Fruit fly (Drosophila melanogaster) whole organism, prepupa: ENCODE results near the gene CG1983.

Source experiments
- Blimp-1 ChIP-seq: fragments of 200-800 bp; sonication (Bioruptor generic); optimal IDR thresholded peaks from 3 replicates; lab custom pipeline; 2017; ENCODE audit warnings: missing biosample characterization, missing genetic modification characterization, mild to moderate bottlenecking, moderate library complexity, missing genetic modification reagents
- CG10631 ChIP-seq: fragments of 200-800 bp; sonication (Bioruptor generic); optimal IDR thresholded peaks from 2 replicates; lab custom pipeline; 2016; ENCODE audit warnings: missing biosample characterization, missing genetic modification characterization
- CG10669 ChIP-seq: fragments of 200-800 bp; sonication (Bioruptor generic); optimal IDR thresholded peaks from 3 replicates; lab custom pipeline; 2018; ENCODE audit warnings: missing biosample characterization, mild to moderate bottlenecking, missing genetic modification characterization, moderate library complexity
- CG11294 ChIP-seq: fragments of 200-800 bp; sonication (Bioruptor generic); IDR thresholded peaks from 2 replicates; pipeline ENCODE4 v1.3.6; 2022; ENCODE audit warnings: missing biosample characterization, missing genetic modification characterization
- CG11762 ChIP-seq: fragments of 200-800 bp; sonication (Bioruptor generic); optimal IDR thresholded peaks from 3 replicates; lab custom pipeline; 2016; ENCODE audit warnings: missing biosample characterization, missing genetic modification characterization; ENCODE audit not compliant: insufficient read depth
- CG11902 ChIP-seq: fragments of 200-800 bp; sonication (Bioruptor generic); optimal IDR thresholded peaks from 3 replicates; lab custom pipeline; 2016; ENCODE audit warnings: missing biosample characterization, missing genetic modification characterization
- CG15336 ChIP-seq: fragments of 200-800 bp; sonication (Bioruptor generic); IDR thresholded peaks from 2 replicates; pipeline ENCODE4 v1.3.6; 2022; ENCODE audit warnings: missing biosample characterization, missing genetic modification characterization
- CG1621 ChIP-seq: fragments of 200-800 bp; sonication (Bioruptor generic); optimal IDR thresholded peaks from 3 replicates; lab custom pipeline; 2018; ENCODE audit warnings: missing biosample characterization, mild to moderate bottlenecking, missing genetic modification characterization
- CG16779 ChIP-seq: fragments of 200-800 bp; sonication (Bioruptor generic); optimal IDR thresholded peaks from 3 replicates; lab custom pipeline; 2017; ENCODE audit warnings: missing biosample characterization, mild to moderate bottlenecking, missing genetic modification characterization
- CG3032 ChIP-seq: fragments of 200-800 bp; optimal IDR thresholded peaks from 2 replicates; lab custom pipeline; 2019; ENCODE audit warnings: missing biosample characterization, mild to moderate bottlenecking, missing genetic modification characterization, moderate library complexity
- CG31627 ChIP-seq: fragments of 200-800 bp; sonication (Bioruptor generic); optimal IDR thresholded peaks from 3 replicates; lab custom pipeline; 2016; ENCODE audit warnings: missing biosample characterization, missing genetic modification characterization
- CG32006 ChIP-seq: fragments of 200-800 bp; sonication (Bioruptor generic); optimal IDR thresholded peaks from 3 replicates; lab custom pipeline; 2017; ENCODE audit warnings: missing biosample characterization, mild to moderate bottlenecking, missing genetic modification characterization
- CG34406 ChIP-seq: fragments of 200-800 bp; sonication (Bioruptor generic); optimal IDR thresholded peaks from 3 replicates; lab custom pipeline; 2016; ENCODE audit warnings: missing biosample characterization, missing genetic modification characterization
- CG4318 ChIP-seq: fragments of 200-800 bp; sonication (Bioruptor generic); optimal IDR thresholded peaks from 3 replicates; lab custom pipeline; 2017; ENCODE audit warnings: missing biosample characterization, mild to moderate bottlenecking, missing genetic modification characterization
- CG6792 ChIP-seq: fragments of 200-800 bp; sonication (Bioruptor generic); optimal IDR thresholded peaks from 3 replicates; lab custom pipeline; 2016; ENCODE audit warnings: missing biosample characterization, missing genetic modification characterization
- CG6808 ChIP-seq: fragments of 200-800 bp; sonication (Bioruptor generic); optimal IDR thresholded peaks from 3 replicates; lab custom pipeline; 2017; ENCODE audit warnings: missing biosample characterization, missing genetic modification characterization, mild to moderate bottlenecking, moderate library complexity, missing genetic modification reagents
- CG6854 ChIP-seq: fragments of 200-800 bp; sonication (Bioruptor generic); optimal IDR thresholded peaks from 2 replicates; lab custom pipeline; 2017; ENCODE audit warnings: missing biosample characterization, mild to moderate bottlenecking, missing genetic modification characterization
- CG7368 ChIP-seq: fragments of 200-800 bp; sonication (Bioruptor generic); optimal IDR thresholded peaks from 3 replicates; lab custom pipeline; 2016; ENCODE audit warnings: missing biosample characterization, missing genetic modification characterization
- CG8319 ChIP-seq: fragments of 200-800 bp; sonication (Bioruptor generic); optimal IDR thresholded peaks from 3 replicates; lab custom pipeline; 2016; ENCODE audit warnings: missing biosample characterization, missing genetic modification characterization
- Eip75B ChIP-seq: fragments of 200-800 bp; sonication (Bioruptor generic); optimal IDR thresholded peaks from 3 replicates; lab custom pipeline; 2016; ENCODE audit warnings: missing biosample characterization, missing genetic modification characterization
- Eip78C ChIP-seq: fragments of 200-800 bp; sonication (Bioruptor generic); peaks from one replicate; lab custom pipeline; 2016; ENCODE audit warnings: missing biosample characterization, missing genetic modification characterization
- Eip93F ChIP-seq: fragments of 200-800 bp; sonication (Bioruptor generic); optimal IDR thresholded peaks from 2 replicates; lab custom pipeline; 2016; ENCODE audit warnings: missing biosample characterization, mild to moderate bottlenecking, missing genetic modification characterization
- Ets21C ChIP-seq: fragments of 200-800 bp; sonication (Bioruptor generic); optimal IDR thresholded peaks from 3 replicates; lab custom pipeline; 2016; ENCODE audit warnings: missing biosample characterization, missing genetic modification characterization
- Ets96B ChIP-seq: fragments of 200-800 bp; optimal IDR thresholded peaks from 2 replicates; lab custom pipeline; 2019; ENCODE audit warnings: missing biosample characterization, mild to moderate bottlenecking, missing genetic modification characterization, moderate library complexity
- Gug ChIP-seq: fragments of 200-800 bp; sonication (Bioruptor generic); IDR thresholded peaks from 2 replicates; pipeline ENCODE4 v1.3.6; 2022; ENCODE audit warnings: missing biosample characterization, missing genetic modification characterization
- Lpt ChIP-seq: fragments of 200-800 bp; sonication (Bioruptor generic); optimal IDR thresholded peaks from 3 replicates; lab custom pipeline; 2016; ENCODE audit warnings: missing biosample characterization, missing genetic modification characterization
- Met ChIP-seq: fragments of 200-800 bp; sonication (Bioruptor generic); optimal IDR thresholded peaks from 3 replicates; lab custom pipeline; 2016; ENCODE audit warnings: missing biosample characterization, missing genetic modification characterization
- OdsH ChIP-seq: fragments of 200-800 bp; sonication (Bioruptor generic); optimal IDR thresholded peaks from 3 replicates; lab custom pipeline; 2016; ENCODE audit warnings: missing biosample characterization, missing genetic modification characterization
- Smox ChIP-seq: fragments of 200-800 bp; sonication (Bioruptor generic); optimal IDR thresholded peaks from 3 replicates; lab custom pipeline; 2016; ENCODE audit warnings: missing biosample characterization, missing genetic modification characterization
- Sox14 ChIP-seq: fragments of 200-800 bp; sonication (Bioruptor generic); optimal IDR thresholded peaks from 3 replicates; lab custom pipeline; 2016; ENCODE audit warnings: missing biosample characterization, missing genetic modification characterization
- achi ChIP-seq: fragments of 200-800 bp; sonication (Bioruptor generic); optimal IDR thresholded peaks from 3 replicates; lab custom pipeline; 2016; ENCODE audit warnings: missing biosample characterization, missing genetic modification characterization
- acj6 ChIP-seq: fragments of 200-800 bp; sonication (Bioruptor generic); optimal IDR thresholded peaks from 3 replicates; lab custom pipeline; 2016; ENCODE audit warnings: missing biosample characterization, missing genetic modification characterization
- cyc ChIP-seq: fragments of 200-800 bp; sonication (Bioruptor generic); optimal IDR thresholded peaks from 3 replicates; lab custom pipeline; 2016; ENCODE audit warnings: missing biosample characterization, missing genetic modification characterization
- eg ChIP-seq: fragments of 200-800 bp; sonication (Bioruptor generic); IDR thresholded peaks from 3 replicates; pipeline ENCODE4 v1.3.6; 2022; ENCODE audit warnings: missing biosample characterization, missing genetic modification characterization
- fd59A ChIP-seq: fragments of 200-800 bp; sonication (Bioruptor generic); optimal IDR thresholded peaks from 2 replicates; lab custom pipeline; 2017; ENCODE audit warnings: missing biosample characterization, mild to moderate bottlenecking, missing genetic modification characterization, missing genetic modification reagents
- fd85E ChIP-seq: fragments of 200-800 bp; sonication (Bioruptor generic); optimal IDR thresholded peaks from 3 replicates; lab custom pipeline; 2016; ENCODE audit warnings: missing biosample characterization, missing genetic modification characterization
- lz ChIP-seq: fragments of 200-800 bp; sonication (Bioruptor generic); optimal IDR thresholded peaks from 3 replicates; lab custom pipeline; 2016; ENCODE audit warnings: missing biosample characterization, missing genetic modification characterization
- net ChIP-seq: fragments of 200-800 bp; sonication (Bioruptor generic); optimal IDR thresholded peaks from 3 replicates; lab custom pipeline; 2016; ENCODE audit warnings: missing biosample characterization, missing genetic modification characterization
- salr ChIP-seq, 2 experiments: fragments of 200-800 bp; sonication (Bioruptor generic); optimal IDR thresholded peaks; 3 replicates each; lab custom pipeline; 2016 to 2018; ENCODE audit warnings: missing biosample characterization in 2 of 2, missing genetic modification characterization in 2 of 2, mild to moderate bottlenecking in 1 of 2
- spab ChIP-seq: fragments of 200-800 bp; sonication (Bioruptor generic); optimal IDR thresholded peaks from 2 replicates; lab custom pipeline; 2017; ENCODE audit warnings: missing biosample characterization, mild to moderate bottlenecking, missing genetic modification characterization, missing genetic modification reagents
- ss ChIP-seq, 2 experiments: fragments of 200-800 bp; sonication (Bioruptor generic); optimal IDR thresholded peaks; 2 replicates in 1 of 2; 3 replicates in 1 of 2; lab custom pipeline; 2017 to 2018; ENCODE audit warnings: mild to moderate bottlenecking in 2 of 2, missing biosample characterization in 2 of 2, missing genetic modification characterization in 2 of 2, moderate library complexity in 1 of 2
- svp ChIP-seq: fragments of 200-800 bp; sonication (Bioruptor generic); peaks from one replicate; lab custom pipeline; 2016; ENCODE audit warnings: missing biosample characterization, missing genetic modification characterization
- topi ChIP-seq: fragments of 200-800 bp; sonication (Bioruptor generic); optimal IDR thresholded peaks from 3 replicates; lab custom pipeline; 2016; ENCODE audit warnings: missing biosample characterization, missing genetic modification characterization
- vri ChIP-seq: fragments of 200-800 bp; sonication (Bioruptor generic); optimal IDR thresholded peaks from 3 replicates; lab custom pipeline; 2016; ENCODE audit warnings: missing biosample characterization, mild to moderate bottlenecking, missing genetic modification characterization

The CG1983 gene

dm6 chr3R:30210560-30210959 is 33.1 kb upstream of the CG1983 start, which contains the start of gene CecA1:
Gene CecA1 (plus strand): TSS chr3R:30210874.
- TF ChIP-seq Eip75B: no peak
- TF ChIP-seq CG34406 (GFP tag; lab: Kevin White, UChicago): no peak
- no peak for TF ChIP-seq CG3032 (tag; lab: Kevin White, UChicago)
- peak; percentile 71 for TF ChIP-seq svp (GFP tag; lab: Kevin White, UChicago)

- TF ChIP-seq CG32006 (GFP tag; lab: Kevin White, UChicago): no peak
- TF ChIP-seq CG1621 (tag; lab: Kevin White, UChicago): no peak
- no peak for TF ChIP-seq CG11902 (GFP tag; lab: Kevin White, UChicago)
- TF ChIP-seq CG6854: no peak
- TF ChIP-seq Ets21C (GFP tag; lab: Kevin White, UChicago): no peak
- no peak for TF ChIP-seq Eip78C (GFP tag; lab: Kevin White, UChicago)
- TF ChIP-seq CG7368 (GFP tag; lab: Kevin White, UChicago): no peak
- TF ChIP-seq Blimp-1: no peak
- TF ChIP-seq net (GFP tag; lab: Kevin White, UChicago): no peak
- no peak for TF ChIP-seq Lpt (GFP tag; lab: Kevin White, UChicago)
- no peak for TF ChIP-seq Eip93F (GFP tag; lab: Kevin White, UChicago)
- no peak for TF ChIP-seq Ets96B (tag; lab: Kevin White, UChicago)
- no peak for TF ChIP-seq CG3032 (tag; lab: Kevin White, UChicago)
- TF ChIP-seq svp (GFP tag; lab: Kevin White, UChicago): no peak
- no peak for TF ChIP-seq CG6792
- no peak for TF ChIP-seq CG15336 (GFP tag; lab: Robert Waterston, UW)
- TF ChIP-seq CG16779 (tag; lab: Kevin White, UChicago): no peak
- no peak for TF ChIP-seq fd85E
- no peak for TF ChIP-seq topi (GFP tag; lab: Kevin White, UChicago)
Measured at dm6 chr3R:30209648-30210047, 32.1 kb upstream of the CG1983 start, which contains the start of gene Anp. Gene Anp (plus strand): TSS chr3R:30209948.

dm6 chr3R:30208766-30209484 is 31.4 kb upstream of the CG1983 start, which contains the start of gene RpS7:
Gene RpS7 (minus strand): TSS chr3R:30209020.
- TF ChIP-seq CG11902 (GFP tag; lab: Kevin White, UChicago) (no peak), CG6808 (peak; percentile 72), CG10669 (GFP tag; lab: Kevin White, UChicago) (peak; percentile 63), CG8319 (GFP tag; lab: Kevin White, UChicago) (peak; percentile 61), Met (GFP tag; lab: Kevin White, UChicago) (peak; percentile 59), CG31627 (peak; percentile 47), CG16779 (tag; lab: Kevin White, UChicago) (peak; percentile 70), Ets21C (GFP tag; lab: Kevin White, UChicago) (peak; percentile 21), fd59A (GFP tag; lab: Kevin White, UChicago) (no peak), eg (GFP tag; lab: Robert Waterston, UW) (peak; percentile 79), acj6 (GFP tag; lab: Kevin White, UChicago) (peak; percentile 46), cyc (GFP tag; lab: Kevin White, UChicago) (peak; percentile 42), Eip78C (GFP tag; lab: Kevin White, UChicago) (peak; percentile 89), salr (GFP tag; optimal IDR thresholded peaks at IDR 0.05; lab: Kevin White, UChicago) (peak; percentile 8 to 61), CG3032 (tag; lab: Kevin White, UChicago) (peak; percentile 47), Smox (GFP tag; lab: Kevin White, UChicago) (peak; percentile 46), lz (GFP tag; lab: Kevin White, UChicago) (peak; percentile 57), spab (GFP tag; lab: Kevin White, UChicago) (peak; percentile 50), svp (GFP tag; lab: Kevin White, UChicago) (peak; percentile 84), vri (peak; percentile 62), CG11762 (GFP tag; lab: Kevin White, UChicago) (peak; percentile 43), Gug (GFP tag; lab: Robert Waterston, UW) (peak; percentile 61; the same call in 1 of the 2 replicates), ss (GFP tag; optimal IDR thresholded peaks at IDR 0.05; lab: Kevin White, UChicago) (peak; percentile 75 to 80), Sox14 (GFP tag; lab: Kevin White, UChicago) (peak; percentile 30), CG11294 (GFP tag; lab: Robert Waterston, UW) (no peak), CG4318 (GFP tag; lab: Kevin White, UChicago) (no peak), CG10631 (peak; percentile 56), achi (GFP tag; lab: Kevin White, UChicago) (peak; percentile 80), CG32006 (GFP tag; lab: Kevin White, UChicago) (no peak), Ets96B (tag; lab: Kevin White, UChicago) (peak; percentile 39), OdsH (GFP tag; lab: Kevin White, UChicago) (peak; percentile 54), fd85E (peak; percentile 57), CG7368 (GFP tag; lab: Kevin White, UChicago) (peak; percentile 78), CG34406 (GFP tag; lab: Kevin White, UChicago) (peak; percentile 71), Lpt (GFP tag; lab: Kevin White, UChicago) (no peak), CG1621 (tag; lab: Kevin White, UChicago) (peak; percentile 60), Eip75B (peak; percentile 37)
